Worm (Caenorhabditis elegans): Measurements from ENCODE around the gene C52B9.19.

- TF ChIP-seq snpc-4 (tag; optimal IDR thresholded peaks at IDR 0.05) (no peak), ama-1 (optimal IDR thresholded peaks at IDR 0.05) (no peak), nfya-1 (tag; optimal IDR thresholded peaks at IDR 0.05; ENCODE audit: insufficient read depth) (no peak), nhr-12 (tag; optimal IDR thresholded peaks at IDR 0.05) (no peak), nhr-76 (tag; optimal IDR thresholded peaks at IDR 0.05) (no peak), nhr-237 (tag; optimal IDR thresholded peaks at IDR 0.05) (no peak), ztf-11 (tag; optimal IDR thresholded peaks at IDR 0.05) (no peak), pha-4 (tag; optimal IDR thresholded peaks at IDR 0.05) (no peak), lin-39 (tag; optimal IDR thresholded peaks at IDR 0.05) (no peak), tbx-2 (tag; optimal IDR thresholded peaks at IDR 0.05) (no peak), ceh-9 (tag; optimal IDR thresholded peaks at IDR 0.05) (no peak), unc-62 (GFP tag; optimal IDR thresholded peaks at IDR 0.05) (no peak), ceh-82 (tag; optimal IDR thresholded peaks at IDR 0.05) (no peak), zag-1 (tag; optimal IDR thresholded peaks at IDR 0.05) (no peak)
These were observed 27.0 kb upstream of the C52B9.19 start for ce11 chrX:4255366-4255765.

Data from whole organism, L3 larva.